Worm (Caenorhabditis elegans) whole organism, mixed stage, embryonic: ENCODE measurements around the gene C50C3.1.

Source experiments
- ceh-39 ChIP-seq: fragments of 150-350 bp; optimal IDR thresholded peaks from 2 replicates; lab custom pipeline; 2014; ENCODE audit warnings: missing biosample characterization, missing genetic modification characterization
- elt-1 ChIP-seq: sonication (generic microtip); optimal IDR thresholded peaks from 2 replicates; lab custom pipeline; 2017; ENCODE audit warnings: missing genetic modification characterization, mild to moderate bottlenecking, missing compliant biosample characterization, antibody characterized with exemption, moderate library complexity, borderline replicate concordance; ENCODE audit not compliant: insufficient read depth
- elt-3 ChIP-seq: fragments of 150-350 bp; optimal IDR thresholded peaks from 2 replicates; lab custom pipeline; 2014; ENCODE audit warnings: missing biosample characterization, missing genetic modification characterization
- nhr-12 ChIP-seq: fragments of 150-350 bp; optimal IDR thresholded peaks from 2 replicates; lab custom pipeline; 2014; ENCODE audit warnings: missing biosample characterization, missing genetic modification characterization
- pha-4 ChIP-seq: fragments of 150-350 bp; optimal IDR thresholded peaks from 2 replicates; lab custom pipeline; 2018; ENCODE audit warnings: missing biosample characterization, missing genetic modification reagents, missing genetic modification characterization
- unc-62 ChIP-seq: fragments of 150-350 bp; optimal IDR thresholded peaks from 2 replicates; lab custom pipeline; 2014; ENCODE audit warnings: missing biosample characterization, missing genetic modification reagents, missing genetic modification characterization
- ztf-11 ChIP-seq: fragments of 150-350 bp; optimal IDR thresholded peaks from 2 replicates; lab custom pipeline; 2014; ENCODE audit warnings: missing biosample characterization, missing genetic modification characterization

- TF ChIP-seq elt-1 (tag; lab: Kevin White, UChicago), result no peak
- no peak for TF ChIP-seq unc-62 (GFP tag; lab: Kevin White, UChicago)
- TF ChIP-seq nhr-12 (tag; lab: Kevin White, UChicago), result no peak
- TF ChIP-seq ztf-11, result no peak
- TF ChIP-seq elt-3 (tag; lab: Kevin White, UChicago), result no peak
- TF ChIP-seq ceh-39 (tag; lab: Kevin White, UChicago), result no peak
- TF ChIP-seq pha-4 (tag; lab: Kevin White, UChicago), result no peak
Observed at ce11 chrIII:8240247-8240646, 48.5 kb downstream of the C50C3.1 start.
